Fruit fly (Drosophila melanogaster) whole organism, adult: ENCODE data around the gene ymp.

ENCODE experiments used
- CG7045 ChIP-seq: fragments of 200-800 bp; sonication (Bioruptor generic); optimal IDR thresholded peaks from 2 replicates; lab custom pipeline; 2017; ENCODE audit warnings: missing biosample characterization, mild to moderate bottlenecking, missing genetic modification characterization
- Mnt ChIP-seq: fragments of 200-800 bp; sonication (Bioruptor generic); optimal IDR thresholded peaks from 2 replicates; lab custom pipeline; 2016; ENCODE audit warnings: missing biosample characterization, mild to moderate bottlenecking, missing genetic modification characterization
- ovo ChIP-seq: fragments of 200-800 bp; sonication (Bioruptor generic); optimal IDR thresholded peaks from 2 replicates; lab custom pipeline; 2016; ENCODE audit warnings: missing biosample characterization, missing genetic modification characterization
- pad ChIP-seq: fragments of 200-800 bp; sonication (Bioruptor generic); optimal IDR thresholded peaks from 3 replicates; lab custom pipeline; 2017; ENCODE audit warnings: missing biosample characterization, missing genetic modification characterization, mild to moderate bottlenecking, moderate library complexity, missing genetic modification reagents

DNA sequence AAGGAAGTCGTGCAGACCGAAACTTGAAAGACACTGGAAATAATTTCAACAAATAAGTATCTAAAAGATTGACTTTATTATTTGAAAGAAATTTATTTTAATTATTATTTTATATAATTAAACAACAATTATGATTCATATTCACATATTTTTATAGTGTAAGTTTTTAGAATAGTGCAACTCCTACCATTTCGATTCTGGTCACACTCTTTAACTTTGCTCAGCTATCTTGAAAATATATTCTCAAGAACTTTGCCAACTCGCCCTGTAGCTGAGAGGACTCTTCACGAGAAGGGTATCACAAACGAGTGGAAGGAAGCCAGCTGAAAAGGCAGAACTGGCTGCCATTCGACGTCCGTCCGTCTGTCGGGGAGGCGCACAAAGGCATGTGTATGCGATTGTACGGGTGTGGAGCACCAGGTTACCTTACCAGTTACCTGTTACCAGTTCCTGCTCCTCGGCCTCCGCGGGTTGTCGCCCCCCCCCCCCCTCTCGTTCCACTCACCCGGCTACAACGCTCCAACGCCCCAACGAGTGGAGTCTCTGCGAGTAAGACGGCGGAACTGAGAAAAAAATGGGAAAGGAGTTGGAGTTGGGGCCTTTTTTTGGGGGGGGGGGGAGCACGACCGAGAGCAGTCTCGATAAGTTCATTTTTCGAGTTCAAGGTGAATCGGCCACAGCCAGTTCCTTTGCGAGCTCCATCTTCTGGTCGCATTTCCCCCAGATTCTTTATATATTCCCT, 53.4 kb downstream of the ymp start:
- TF ChIP-seq Mnt (GFP tag; lab: Kevin White, UChicago): no peak
- TF ChIP-seq pad: no peak
- no peak for TF ChIP-seq CG7045
- no peak for TF ChIP-seq ovo (GFP tag; lab: Kevin White, UChicago)
